Worm (Caenorhabditis elegans): ENCODE data around the gene F54F2.14.

The F54F2.14 gene

ce11 chrIII:8807246-8807645 lies 15.9 kb downstream of the F54F2.14 start, which contains the start of gene F54F2.7:
Gene F54F2.7, minus strand, starts transcription at chrIII:8807346.
- TF ChIP-seq W03F9.2 (tag; optimal IDR thresholded peaks at IDR 0.05) (no peak), him-1 (tag; optimal IDR thresholded peaks at IDR 0.05) (no peak), dao-5 (tag; optimal IDR thresholded peaks at IDR 0.05) (no peak)

ce11 chrIII:8809245-8809971 lies 18.1 kb downstream of the F54F2.14 start, which contains the start of gene prx-19:
Gene prx-19, minus strand, starts transcription at chrIII:8809295.
- TF ChIP-seq dao-5 (tag; optimal IDR thresholded peaks at IDR 0.05) = no peak
- TF ChIP-seq W03F9.2 (tag; optimal IDR thresholded peaks at IDR 0.05) = no peak
- no peak for TF ChIP-seq him-1 (tag; optimal IDR thresholded peaks at IDR 0.05)

ce11 chrIII:8811111-8811510 lies 19.8 kb downstream of the F54F2.14 start:
- TF ChIP-seq dao-5 (tag; optimal IDR thresholded peaks at IDR 0.05) = no peak
- TF ChIP-seq W03F9.2 (tag; optimal IDR thresholded peaks at IDR 0.05) = no peak
- no peak for TF ChIP-seq him-1 (tag; optimal IDR thresholded peaks at IDR 0.05)

- no peak for TF ChIP-seq W03F9.2 (tag; optimal IDR thresholded peaks at IDR 0.05)
- no peak for TF ChIP-seq him-1 (tag; optimal IDR thresholded peaks at IDR 0.05)
- no peak for TF ChIP-seq dao-5 (tag; optimal IDR thresholded peaks at IDR 0.05)
These were observed 24.4 kb downstream of the F54F2.14 start for ce11 chrIII:8815699-8816098.

- TF ChIP-seq dao-5 (tag; optimal IDR thresholded peaks at IDR 0.05) = no peak
- no peak for TF ChIP-seq him-1 (tag; optimal IDR thresholded peaks at IDR 0.05)
- TF ChIP-seq W03F9.2 (tag; optimal IDR thresholded peaks at IDR 0.05) = no peak
These were observed 27.3 kb downstream of the F54F2.14 start, which contains the start of gene pat-2 for ce11 chrIII:8818599-8818998. Gene pat-2, plus strand, starts transcription at chrIII:8818899.

- TF ChIP-seq W03F9.2 (tag; optimal IDR thresholded peaks at IDR 0.05) = no peak
- TF ChIP-seq dao-5 (tag; optimal IDR thresholded peaks at IDR 0.05) = no peak
- TF ChIP-seq him-1 (tag; optimal IDR thresholded peaks at IDR 0.05) = no peak
These were observed 33.2 kb downstream of the F54F2.14 start for ce11 chrIII:8824556-8824955.

ce11 chrIII:8827128-8827527 lies 35.8 kb downstream of the F54F2.14 start, which contains the start of gene F54F2.9:
Gene F54F2.9, minus strand, starts transcription at chrIII:8827228.
- TF ChIP-seq dao-5 (tag; optimal IDR thresholded peaks at IDR 0.05) (no peak), him-1 (tag; optimal IDR thresholded peaks at IDR 0.05) (no peak), W03F9.2 (tag; optimal IDR thresholded peaks at IDR 0.05) (no peak)

ce11 chrIII:8829245-8829644 lies 37.9 kb downstream of the F54F2.14 start, which contains the start of gene F44E2.3:
Gene F44E2.3, minus strand, starts transcription at chrIII:8829305.
- no peak for TF ChIP-seq dao-5 (tag; optimal IDR thresholded peaks at IDR 0.05)
- no peak for TF ChIP-seq him-1 (tag; optimal IDR thresholded peaks at IDR 0.05)
- TF ChIP-seq W03F9.2 (tag; optimal IDR thresholded peaks at IDR 0.05) = no peak

ce11 chrIII:8831059-8831750 lies 39.9 kb downstream of the F54F2.14 start, which contains the start of gene F44E2.10:
Gene F44E2.10, minus strand, starts transcription at chrIII:8831109.
- TF ChIP-seq W03F9.2 (tag; optimal IDR thresholded peaks at IDR 0.05) = no peak
- TF ChIP-seq dao-5 (tag; optimal IDR thresholded peaks at IDR 0.05) = no peak
- TF ChIP-seq him-1 (tag; optimal IDR thresholded peaks at IDR 0.05) = no peak

- TF ChIP-seq dao-5 (tag; optimal IDR thresholded peaks at IDR 0.05) (no peak), him-1 (tag; optimal IDR thresholded peaks at IDR 0.05) (no peak), W03F9.2 (tag; optimal IDR thresholded peaks at IDR 0.05) (no peak)
These were observed 46.7 kb downstream of the F54F2.14 start, which contains the start of gene F44E2.4 for ce11 chrIII:8838075-8838474. Gene F44E2.4, minus strand, starts transcription at chrIII:8838424.

- TF ChIP-seq W03F9.2 (tag; optimal IDR thresholded peaks at IDR 0.05) = no peak
- TF ChIP-seq dao-5 (tag; optimal IDR thresholded peaks at IDR 0.05) = no peak
- TF ChIP-seq him-1 (tag; optimal IDR thresholded peaks at IDR 0.05) = no peak
These were observed 48.5 kb downstream of the F54F2.14 start for ce11 chrIII:8839813-8840212.
